Fruit fly (Drosophila melanogaster): ENCODE measurements around the gene Nuak.
A peak's percentile ranks its signal among the peaks of the same experiment; 100 is the strongest.

Nuak gene

dm6 chr3R:10263972-10264536, at the start of gene Nuak:
Nuak (plus strand) TSS chr3R:10264306.
- TF ChIP-seq Hey (tag; optimal IDR thresholded peaks at IDR 0.05): peak; percentile 67
- no peak for TF ChIP-seq tgo (GFP tag; IDR thresholded peaks at IDR 0.05)
- peak; percentile 91 for TF ChIP-seq CG9876 (GFP tag; optimal IDR thresholded peaks at IDR 0.05)
- TF ChIP-seq trem (tag; optimal IDR thresholded peaks at IDR 0.05): peak; percentile 85
- peak; percentile 82 for TF ChIP-seq mirr (GFP tag; optimal IDR thresholded peaks at IDR 0.05)
- peak; percentile 79 for TF ChIP-seq CG15696 (tag; optimal IDR thresholded peaks at IDR 0.05)
- peak; percentile 99 for TF ChIP-seq Antp (GFP tag; optimal IDR thresholded peaks at IDR 0.05)
- TF ChIP-seq CG18619 (GFP tag; optimal IDR thresholded peaks at IDR 0.05): peak; percentile 80
- TF ChIP-seq Doc2 (GFP tag; IDR thresholded peaks at IDR 0.05): no peak
- TF ChIP-seq Med (GFP tag): peak; percentile 100
- peak; percentile 88 for TF ChIP-seq emc (GFP tag; optimal IDR thresholded peaks at IDR 0.05)
- TF ChIP-seq CG30403 (GFP tag; optimal IDR thresholded peaks at IDR 0.05): peak; percentile 95
- peak; percentile 45 for TF ChIP-seq CG13296 (GFP tag; optimal IDR thresholded peaks at IDR 0.05)
- TF ChIP-seq lilli (GFP tag; optimal IDR thresholded peaks at IDR 0.05): peak; percentile 97
- TF ChIP-seq ash1 (GFP tag; optimal IDR thresholded peaks at IDR 0.05): no peak
- TF ChIP-seq Fer1 (GFP tag; optimal IDR thresholded peaks at IDR 0.05): peak; percentile 82
- TF ChIP-seq fd102C (GFP tag; optimal IDR thresholded peaks at IDR 0.05): peak; percentile 40
- TF ChIP-seq CG9215 (GFP tag; IDR thresholded peaks at IDR 0.05): no peak
- TF ChIP-seq Hmr (GFP tag; optimal IDR thresholded peaks at IDR 0.05): peak; percentile 91
- TF ChIP-seq CG2678 (tag; optimal IDR thresholded peaks at IDR 0.05): peak; percentile 82
- TF ChIP-seq Elba2 (GFP tag; optimal IDR thresholded peaks at IDR 0.05): peak; percentile 97
- TF ChIP-seq CG32772 (GFP tag; IDR thresholded peaks at IDR 0.05): no peak
- peak; percentile 85 for TF ChIP-seq CG4424 (GFP tag; optimal IDR thresholded peaks at IDR 0.05)
- TF ChIP-seq dimm (GFP tag; IDR thresholded peaks at IDR 0.05): no peak
- no peak for TF ChIP-seq cg (GFP tag; optimal IDR thresholded peaks at IDR 0.05)
- TF ChIP-seq CG2199 (GFP tag; IDR thresholded peaks at IDR 0.05): no peak
- no peak for TF ChIP-seq Doc3 (GFP tag; IDR thresholded peaks at IDR 0.05; ENCODE audit: partially characterized antibody)
- TF ChIP-seq usp (GFP tag; optimal IDR thresholded peaks at IDR 0.05): no peak
- peak; percentile 68 for TF ChIP-seq CG4328 (GFP tag; optimal IDR thresholded peaks at IDR 0.05)
- TF ChIP-seq dmrt99B (tag; optimal IDR thresholded peaks at IDR 0.05): peak; percentile 88
- TF ChIP-seq CG18262 (tag; optimal IDR thresholded peaks at IDR 0.05): peak; percentile 84
- peak; percentile 85 for TF ChIP-seq CG12769 (tag; optimal IDR thresholded peaks at IDR 0.05)
- peak; percentile 71 for TF ChIP-seq abd-A (tag; optimal IDR thresholded peaks at IDR 0.05)
- no peak for TF ChIP-seq Gsc (GFP tag; IDR thresholded peaks at IDR 0.05)
- peak; percentile 94 for TF ChIP-seq stwl (tag; optimal IDR thresholded peaks at IDR 0.05)
- TF ChIP-seq pho (GFP tag; optimal IDR thresholded peaks at IDR 0.05): peak; percentile 96
- TF ChIP-seq Neu2 (GFP tag; optimal IDR thresholded peaks at IDR 0.05; ENCODE audit: borderline replicate concordance): peak; percentile 51
- no peak for TF ChIP-seq rib (GFP tag; IDR thresholded peaks at IDR 0.05)
- TF ChIP-seq oc (tag; optimal IDR thresholded peaks at IDR 0.05): peak; percentile 38
- peak; percentile 87 for TF ChIP-seq CG16863 (GFP tag; optimal IDR thresholded peaks at IDR 0.05)
- no peak for TF ChIP-seq nerfin-2 (GFP tag; IDR thresholded peaks at IDR 0.05; ENCODE audit: partially characterized antibody)
- TF ChIP-seq Usf (GFP tag; optimal IDR thresholded peaks at IDR 0.05): peak; percentile 58
- TF ChIP-seq prd (optimal IDR thresholded peaks at IDR 0.05): no peak
- TF ChIP-seq prd (GFP tag; IDR thresholded peaks at IDR 0.05): no peak
- TF ChIP-seq lab (GFP tag; optimal IDR thresholded peaks at IDR 0.05): peak; percentile 89
- peak; percentile 95 for TF ChIP-seq CHES-1-like (GFP tag; optimal IDR thresholded peaks at IDR 0.05)
- peak; percentile 95 for TF ChIP-seq Dip3 (GFP tag; optimal IDR thresholded peaks at IDR 0.05)
- TF ChIP-seq CG7271 (tag; optimal IDR thresholded peaks at IDR 0.05): peak; percentile 61
- peak; percentile 94 for TF ChIP-seq CG17385 (GFP tag; optimal IDR thresholded peaks at IDR 0.05)
- peak; percentile 65 for TF ChIP-seq psq (GFP tag; optimal IDR thresholded peaks at IDR 0.05)

All from whole organism, embryonic.